Fruit fly (Drosophila melanogaster) whole organism, embryonic: ENCODE measurements around the gene CG32440.

Experiments
- Adf1 ChIP-seq: fragments of 200-800 bp; sonication (Bioruptor generic); IDR thresholded peaks from 2 replicates; pipeline ENCODE4 v1.3.6; 2022; ENCODE audit warnings: missing biosample characterization, missing genetic modification characterization
- Bdp1 ChIP-seq: fragments of 200-800 bp; sonication (Bioruptor generic); optimal IDR thresholded peaks from 3 replicates; lab custom pipeline; 2016; ENCODE audit warnings: missing biosample characterization, missing genetic modification characterization
- CG10321 ChIP-seq: fragments of 200-800 bp; sonication (Bioruptor generic); IDR thresholded peaks from 2 replicates; pipeline ENCODE4 v1.3.6; 2022; ENCODE audit warnings: missing biosample characterization, missing genetic modification characterization
- CG10543 ChIP-seq: fragments of 200-800 bp; sonication (Bioruptor generic); optimal IDR thresholded peaks from 3 replicates; lab custom pipeline; 2017; ENCODE audit warnings: missing biosample characterization, mild to moderate bottlenecking, missing genetic modification characterization, moderate library complexity
- CG10979 ChIP-seq: fragments of 200-800 bp; sonication (Bioruptor generic); optimal IDR thresholded peaks from 2 replicates; lab custom pipeline; 2018; ENCODE audit warnings: missing biosample characterization, mild to moderate bottlenecking, missing genetic modification characterization, moderate library complexity
- CG11456 ChIP-seq: fragments of 200-800 bp; sonication (Bioruptor generic); IDR thresholded peaks from 3 replicates; pipeline ENCODE4 v1.3.6; 2022; ENCODE audit warnings: missing biosample characterization, missing genetic modification characterization
- CG1529 ChIP-seq: fragments of 200-800 bp; sonication (Bioruptor generic); optimal IDR thresholded peaks from 3 replicates; lab custom pipeline; 2018; ENCODE audit warnings: missing biosample characterization, missing genetic modification characterization
- CG16863 ChIP-seq: fragments of 200-800 bp; sonication (Bioruptor generic); optimal IDR thresholded peaks from 3 replicates; lab custom pipeline; 2016; ENCODE audit warnings: missing biosample characterization, missing genetic modification characterization
- CG17359 ChIP-seq: fragments of 200-800 bp; sonication (Bioruptor generic); optimal IDR thresholded peaks from 3 replicates; lab custom pipeline; 2018; ENCODE audit warnings: missing biosample characterization, mild to moderate bottlenecking, missing genetic modification characterization, moderate library complexity
- CG17912 ChIP-seq: fragments of 200-800 bp; sonication (Bioruptor generic); optimal IDR thresholded peaks from 2 replicates; lab custom pipeline; 2018; ENCODE audit warnings: missing biosample characterization, mild to moderate bottlenecking, missing genetic modification characterization
- CG18764 ChIP-seq: fragments of 200-800 bp; sonication (Bioruptor generic); optimal IDR thresholded peaks from 3 replicates; lab custom pipeline; 2016; ENCODE audit warnings: missing biosample characterization, missing genetic modification characterization
- CG31365 ChIP-seq: fragments of 200-800 bp; sonication (Bioruptor generic); optimal IDR thresholded peaks from 2 replicates; lab custom pipeline; 2018; ENCODE audit warnings: missing biosample characterization, mild to moderate bottlenecking, missing genetic modification characterization
- CG3995 ChIP-seq: fragments of 200-800 bp; sonication (Bioruptor generic); optimal IDR thresholded peaks from 3 replicates; lab custom pipeline; 2016; ENCODE audit warnings: missing biosample characterization, missing genetic modification characterization
- CG6272 ChIP-seq: fragments of 200-800 bp; sonication (Bioruptor generic); IDR thresholded peaks from 2 replicates; pipeline ENCODE4 v1.3.6; 2022; ENCODE audit warnings: missing biosample characterization, missing genetic modification characterization
- CG6791 ChIP-seq: fragments of 200-800 bp; sonication (Bioruptor generic); IDR thresholded peaks from 3 replicates; pipeline ENCODE4 v1.3.6; 2022; ENCODE audit warnings: missing biosample characterization, missing genetic modification characterization; ENCODE audit not compliant: partially characterized antibody
- CG8290 ChIP-seq, 3 experiments: fragments of 200-800 bp; sonication (Bioruptor generic); optimal IDR thresholded peaks; 2 replicates each; lab custom pipeline; 2016 to 2019; ENCODE audit warnings: missing biosample characterization in 3 of 3, missing genetic modification characterization in 3 of 3, mild to moderate bottlenecking in 2 of 3, moderate library complexity in 1 of 3
- CG9437 ChIP-seq: fragments of 200-800 bp; sonication (Bioruptor generic); optimal IDR thresholded peaks from 2 replicates; lab custom pipeline; 2018; ENCODE audit warnings: missing biosample characterization, mild to moderate bottlenecking, missing genetic modification characterization
- CG9797 ChIP-seq: fragments of 200-800 bp; sonication (Bioruptor generic); optimal IDR thresholded peaks from 3 replicates; lab custom pipeline; 2018; ENCODE audit warnings: missing biosample characterization, mild to moderate bottlenecking, missing genetic modification characterization
- CTCF ChIP-seq: fragments of 200-800 bp; sonication (Bioruptor generic); optimal IDR thresholded peaks from 2 replicates; lab custom pipeline; 2017; ENCODE audit warnings: missing biosample characterization, mild to moderate bottlenecking, missing genetic modification characterization, moderate library complexity
- CoRest ChIP-seq: fragments of 200-800 bp; sonication (Bioruptor generic); optimal IDR thresholded peaks from 3 replicates; lab custom pipeline; 2018; ENCODE audit warnings: missing biosample characterization, mild to moderate bottlenecking, missing genetic modification characterization, moderate library complexity
- Doc2 ChIP-seq: fragments of 200-800 bp; sonication (Bioruptor generic); IDR thresholded peaks from 2 replicates; pipeline ENCODE4 v1.3.6; 2022; ENCODE audit warnings: missing biosample characterization, missing genetic modification characterization
- Dref ChIP-seq: fragments of 200-800 bp; sonication (Bioruptor generic); IDR thresholded peaks from 2 replicates; pipeline ENCODE4 v1.3.6; 2022; ENCODE audit warnings: missing biosample characterization, missing genetic modification characterization
- Ets65A ChIP-seq: fragments of 200-800 bp; sonication (Bioruptor generic); peaks from one replicate; lab custom pipeline; 2016; ENCODE audit warnings: missing biosample characterization, missing genetic modification characterization
- Gug ChIP-seq: fragments of 200-800 bp; sonication (Bioruptor generic); IDR thresholded peaks from 4 replicates; pipeline ENCODE4 v1.3.6; 2022; ENCODE audit warnings: missing biosample characterization, missing genetic modification characterization
- HLHmδ ChIP-seq: fragments of 200-800 bp; sonication (Bioruptor generic); optimal IDR thresholded peaks from 2 replicates; lab custom pipeline; 2018; ENCODE audit warnings: missing biosample characterization, mild to moderate bottlenecking, missing genetic modification characterization, moderate library complexity
- MESR4 ChIP-seq: fragments of 200-800 bp; sonication (Bioruptor generic); optimal IDR thresholded peaks from 2 replicates; lab custom pipeline; 2018; ENCODE audit warnings: missing biosample characterization, mild to moderate bottlenecking, missing genetic modification characterization, moderate library complexity
- Max ChIP-seq: fragments of 200-800 bp; sonication (Bioruptor generic); optimal IDR thresholded peaks from 2 replicates; lab custom pipeline; 2016; ENCODE audit warnings: missing biosample characterization, mild to moderate bottlenecking, missing genetic modification characterization
- Meics ChIP-seq: fragments of 200-800 bp; sonication (Bioruptor generic); optimal IDR thresholded peaks from 2 replicates; lab custom pipeline; 2017; ENCODE audit warnings: missing biosample characterization, mild to moderate bottlenecking, missing genetic modification characterization
- Nf-YB ChIP-seq: fragments of 200-800 bp; sonication (Bioruptor generic); optimal IDR thresholded peaks from 3 replicates; lab custom pipeline; 2019; ENCODE audit warnings: missing biosample characterization, mild to moderate bottlenecking, missing genetic modification characterization, moderate library complexity
- Opbp ChIP-seq: fragments of 200-800 bp; sonication (Bioruptor generic); IDR thresholded peaks from 3 replicates; pipeline ENCODE4 v1.3.6; 2022; ENCODE audit warnings: missing biosample characterization, missing genetic modification characterization; ENCODE audit not compliant: partially characterized antibody
- Rx ChIP-seq: fragments of 200-800 bp; sonication (Bioruptor generic); IDR thresholded peaks from 2 replicates; pipeline ENCODE4 v1.3.6; 2022; ENCODE audit warnings: missing biosample characterization, missing genetic modification characterization
- amos ChIP-seq: fragments of 200-800 bp; sonication (Bioruptor generic); IDR thresholded peaks from 2 replicates; pipeline ENCODE4 v1.3.6; 2022; ENCODE audit warnings: missing biosample characterization, missing genetic modification characterization; ENCODE audit not compliant: partially characterized antibody
- cwo ChIP-seq: fragments of 200-800 bp; sonication (Bioruptor generic); optimal IDR thresholded peaks from 3 replicates; lab custom pipeline; 2017; ENCODE audit warnings: missing biosample characterization, missing genetic modification characterization, mild to moderate bottlenecking, moderate library complexity, missing genetic modification reagents
- dm ChIP-seq: fragments of 200-800 bp; sonication (Bioruptor generic); optimal IDR thresholded peaks from 3 replicates; lab custom pipeline; 2016; ENCODE audit warnings: missing biosample characterization, missing genetic modification characterization
- ems ChIP-seq: fragments of 200-800 bp; sonication (Bioruptor generic); optimal IDR thresholded peaks from 3 replicates; lab custom pipeline; 2016; ENCODE audit warnings: missing biosample characterization, missing genetic modification characterization
- hb ChIP-seq: fragments of 200-800 bp; sonication (Bioruptor generic); IDR thresholded peaks from 3 replicates; pipeline ENCODE4 v1.3.6; 2022; ENCODE audit warnings: missing biosample characterization, missing genetic modification characterization; ENCODE audit not compliant: partially characterized antibody
- hkb ChIP-seq, 2 experiments: fragments of 200-800 bp in 1 of 2; fragments of >200 bp in 1 of 2; sonication (Bioruptor generic) in 1 of 2; IDR thresholded peaks in 1 of 2; optimal IDR thresholded peaks in 1 of 2; 2 replicates each; pipeline versions ENCODE4 v1.3.6 to Lab custom; 2017 to 2022; ENCODE audit warnings: missing biosample characterization in 1 of 2, missing genetic modification characterization in 1 of 2
- kah ChIP-seq: fragments of 200-800 bp; sonication (Bioruptor generic); optimal IDR thresholded peaks from 2 replicates; lab custom pipeline; 2018; ENCODE audit warnings: missing biosample characterization, mild to moderate bottlenecking, missing genetic modification characterization
- ken ChIP-seq: fragments of 200-800 bp; sonication (Bioruptor generic); IDR thresholded peaks from 3 replicates; pipeline ENCODE4 v1.3.6; 2022; ENCODE audit warnings: missing biosample characterization, missing genetic modification characterization
- lov ChIP-seq, 2 experiments: fragments of 200-800 bp in 1 of 2; fragments of >200 bp in 1 of 2; sonication (Bioruptor generic) in 1 of 2; IDR thresholded peaks in 1 of 2; optimal IDR thresholded peaks in 1 of 2; 2 replicates in 1 of 2; 3 replicates in 1 of 2; pipeline versions ENCODE4 v1.3.6 to Lab custom; 2017 to 2022; ENCODE audit warnings: missing biosample characterization in 1 of 2, missing genetic modification characterization in 1 of 2
- mld ChIP-seq: fragments of 200-800 bp; sonication (Bioruptor generic); IDR thresholded peaks from 3 replicates; pipeline ENCODE4 v1.3.6; 2022; ENCODE audit warnings: missing biosample characterization, missing genetic modification characterization; ENCODE audit not compliant: partially characterized antibody
- org-1 ChIP-seq: fragments of 200-800 bp; sonication (Bioruptor generic); optimal IDR thresholded peaks from 2 replicates; lab custom pipeline; 2017; ENCODE audit warnings: missing biosample characterization, missing genetic modification characterization
- pho ChIP-seq: fragments of 200-800 bp; sonication (Bioruptor generic); optimal IDR thresholded peaks from 2 replicates; lab custom pipeline; 2016; ENCODE audit warnings: missing biosample characterization, missing genetic modification characterization
- sens-2 ChIP-seq: fragments of 200-800 bp; sonication (Bioruptor generic); IDR thresholded peaks from 2 replicates; pipeline ENCODE4 v1.3.6; 2022; ENCODE audit warnings: missing biosample characterization, missing genetic modification characterization
- slou ChIP-seq: fragments of 200-800 bp; sonication (Bioruptor generic); optimal IDR thresholded peaks from 3 replicates; lab custom pipeline; 2016; ENCODE audit warnings: missing biosample characterization, missing genetic modification characterization
- sob ChIP-seq: fragments of 200-800 bp; sonication (Bioruptor generic); IDR thresholded peaks from 2 replicates; pipeline ENCODE4 v1.3.6; 2022; ENCODE audit warnings: missing biosample characterization, missing genetic modification characterization
- ttk ChIP-seq: fragments of 200-800 bp; sonication (Bioruptor generic); IDR thresholded peaks from 2 replicates; pipeline ENCODE4 v2.1.2; 2022; ENCODE audit warnings: missing biosample characterization, missing genetic modification characterization
- vfl ChIP-seq: fragments of 200-800 bp; sonication (Bioruptor generic); optimal IDR thresholded peaks from 2 replicates; lab custom pipeline; 2016; ENCODE audit warnings: missing biosample characterization, missing genetic modification characterization
- zfh2 ChIP-seq: fragments of 200-800 bp; sonication (Bioruptor generic); optimal IDR thresholded peaks from 2 replicates; lab custom pipeline; 2016; ENCODE audit warnings: missing biosample characterization, missing genetic modification characterization

CG32440 gene

DNA sequence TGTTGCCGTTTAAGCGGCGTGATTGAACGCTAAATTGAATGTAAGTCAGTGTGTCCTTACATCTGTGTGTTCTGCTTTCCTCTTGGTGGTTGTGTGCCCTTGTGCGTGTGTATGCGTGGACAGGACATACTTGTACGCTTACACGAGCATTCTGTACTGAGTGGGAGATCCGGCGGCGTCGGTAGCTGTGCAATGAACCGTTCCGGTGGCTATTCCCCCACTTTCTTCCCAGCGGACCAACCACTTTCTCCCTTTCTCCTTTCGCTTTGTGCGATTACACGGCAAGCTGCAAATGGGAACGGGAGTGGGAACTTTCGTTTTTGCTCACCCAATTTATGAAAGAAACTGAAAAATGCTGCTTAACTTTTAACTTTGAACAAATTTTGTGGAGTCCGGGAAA is 35.3 kb upstream of the CG32440 start:
- TF ChIP-seq CG11456 (GFP tag; lab: Robert Waterston, UW) (0 out of 3 replicates have a peak, but pooled peaks have one; percentile 54), Max (GFP tag; lab: Kevin White, UChicago) (no peak), Ets65A (GFP tag; lab: Kevin White, UChicago) (peak; percentile 50), CG9437 (GFP tag; lab: Kevin White, UChicago) (no peak), kah (GFP tag; lab: Kevin White, UChicago) (no peak), Adf1 (GFP tag; lab: Robert Waterston, UW) (no peak), CG18764 (GFP tag; lab: Kevin White, UChicago) (no peak), CG31365 (no peak), org-1 (no peak), CG6272 (GFP tag; lab: Robert Waterston, UW) (no peak), amos (no peak), Meics (GFP tag; lab: Kevin White, UChicago) (no peak), sob (no peak), vfl (GFP tag; lab: Kevin White, UChicago) (no peak), CG9797 (GFP tag; lab: Kevin White, UChicago) (no peak), ken (GFP tag; lab: Robert Waterston, UW) (0 out of 3 replicates have a peak, but pooled peaks have one; percentile 6), Dref (GFP tag; lab: Robert Waterston, UW) (0 out of 2 replicates have a peak, but pooled peaks have one; percentile 2)

DNA sequence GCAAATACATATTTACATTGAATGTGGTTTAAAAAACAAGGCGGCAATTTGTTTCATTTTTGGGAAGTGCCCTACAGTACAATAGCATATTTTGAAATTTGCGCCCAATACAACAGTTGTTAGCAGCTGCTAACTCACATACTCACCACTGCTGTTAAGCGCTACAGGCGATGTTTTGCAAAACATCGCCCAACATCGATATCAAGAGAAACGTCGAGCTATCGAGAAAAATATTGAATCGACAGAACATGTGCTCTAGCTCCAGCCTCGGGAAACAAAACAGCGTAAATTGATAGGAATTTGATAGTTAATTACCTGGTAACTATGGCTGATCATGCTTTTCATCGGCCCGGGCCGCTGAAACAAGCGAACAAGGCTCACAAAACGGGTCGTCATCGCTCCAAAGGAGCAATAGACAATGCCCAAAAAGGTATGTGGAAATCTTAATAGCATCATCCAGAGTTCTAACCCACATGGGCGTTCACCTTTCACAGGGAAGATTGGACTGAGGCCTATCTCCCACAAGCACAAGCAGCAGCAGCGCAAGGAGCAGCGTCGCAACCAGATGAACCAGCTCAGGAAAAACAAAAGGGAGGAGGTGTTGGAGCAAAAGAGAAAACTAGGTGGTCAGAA is 24.9 kb upstream of the CG32440 start, which contains the start of gene Tsr1:
TSS of gene Tsr1 (plus strand) at position 217 of the 633 bp plus-strand sequence.
- TF ChIP-seq Bdp1 (no peak), CoRest (tag; lab: Kevin White, UChicago) (no peak), ttk (GFP tag; lab: Robert Waterston, UW) (no peak), Rx (GFP tag; lab: Robert Waterston, UW) (no peak), CG16863 (GFP tag; lab: Kevin White, UChicago) (no peak), zfh2 (GFP tag; lab: Kevin White, UChicago) (no peak), CG9797 (GFP tag; lab: Kevin White, UChicago) (peak; percentile 12), hkb (optimal IDR thresholded peaks at IDR 0.05; lab: Kevin White, UChicago) (no peak), hkb (GFP tag; IDR thresholded peaks at IDR 0.05; lab: Robert Waterston, UW) (no peak), HLHmδ (GFP tag; lab: Kevin White, UChicago) (no peak), MESR4 (GFP tag; lab: Kevin White, UChicago) (peak; percentile 81), ems (GFP tag; lab: Kevin White, UChicago) (no peak), hb (GFP tag; lab: Robert Waterston, UW) (peak; percentile 55; the same call in 1 of the 3 replicates), CTCF (GFP tag; lab: Kevin White, UChicago) (peak; percentile 12), mld (GFP tag; lab: Robert Waterston, UW) (peak; percentile 82), CG10543 (no peak), CG10321 (no peak), CG1529 (GFP tag; lab: Kevin White, UChicago) (no peak), slou (GFP tag; lab: Kevin White, UChicago) (no peak), Doc2 (GFP tag; lab: Robert Waterston, UW) (no peak), CG8290 (GFP tag; optimal IDR thresholded peaks at IDR 0.05; lab: Kevin White, UChicago) (no peak), CG8290 (tag; optimal IDR thresholded peaks at IDR 0.05; lab: Kevin White, UChicago) (no peak), CG10979 (tag; lab: Kevin White, UChicago) (no peak), CG17359 (no peak), Opbp (GFP tag; lab: Robert Waterston, UW) (peak; percentile 89), Nf-YB (GFP tag; lab: Kevin White, UChicago) (no peak), Gug (GFP tag; lab: Robert Waterston, UW) (no peak), cwo (no peak), lov (optimal IDR thresholded peaks at IDR 0.05; lab: Kevin White, UChicago) (no peak), lov (GFP tag; IDR thresholded peaks at IDR 0.05; lab: Robert Waterston, UW) (no peak), dm (GFP tag; lab: Kevin White, UChicago) (peak; percentile 96), CG6791 (peak; percentile 82), pho (GFP tag; lab: Kevin White, UChicago) (no peak), CG3995 (GFP tag; lab: Kevin White, UChicago) (no peak), sens-2 (GFP tag; lab: Robert Waterston, UW) (no peak), CG17912 (GFP tag; lab: Kevin White, UChicago) (no peak)
